Worm (Caenorhabditis elegans) whole organism, early embryonic: ENCODE measurements around the gene pmk-1.

ENCODE experiments used
- B0310.2 ChIP-seq: sonication (generic microtip); optimal IDR thresholded peaks from 2 replicates; lab custom pipeline; 2016; ENCODE audit warnings: mild to moderate bottlenecking, missing genetic modification characterization, missing compliant biosample characterization
- F13C5.2 ChIP-seq: sonication (generic microtip); optimal IDR thresholded peaks from 2 replicates; lab custom pipeline; 2017; ENCODE audit warnings: mild to moderate bottlenecking, missing genetic modification characterization, inconsistent platforms, missing compliant biosample characterization
- aly-1 ChIP-seq: sonication (generic microtip); optimal IDR thresholded peaks from 2 replicates; lab custom pipeline; 2016; ENCODE audit warnings: missing genetic modification characterization, missing compliant biosample characterization
- ama-1 ChIP-seq: fragments of 150-350 bp; optimal IDR thresholded peaks from 2 replicates; lab custom pipeline; 2014
- ceh-13 ChIP-seq: fragments of 200-800 bp; sonication (Bioruptor generic); optimal IDR thresholded peaks from 2 replicates; lab custom pipeline; 2018; ENCODE audit warnings: mild to moderate bottlenecking, missing genetic modification characterization, missing compliant biosample characterization
- ceh-36 ChIP-seq: sonication (generic microtip); optimal IDR thresholded peaks from 2 replicates; lab custom pipeline; 2016; ENCODE audit warnings: missing genetic modification characterization, inconsistent platforms, missing compliant biosample characterization
- ets-7 ChIP-seq: sonication (generic microtip); optimal IDR thresholded peaks from 2 replicates; lab custom pipeline; 2016; ENCODE audit warnings: missing genotype, missing genetic modification characterization, missing compliant biosample characterization
- flt-1 ChIP-seq: fragments of 200-800 bp; sonication (Bioruptor generic); IDR thresholded peaks from 2 replicates; pipeline ENCODE4 v1.3.6; 2022; ENCODE audit warnings: missing genetic modification characterization, missing compliant biosample characterization
- hmbx-1 ChIP-seq: sonication (generic microtip); optimal IDR thresholded peaks from 2 replicates; lab custom pipeline; 2016; ENCODE audit warnings: mild to moderate bottlenecking, missing genetic modification characterization, missing compliant biosample characterization
- hmg-4 ChIP-seq: fragments of 200-800 bp; sonication (Bioruptor generic); optimal IDR thresholded peaks from 2 replicates; lab custom pipeline; 2018; ENCODE audit warnings: mild to moderate bottlenecking, missing genetic modification characterization, missing compliant biosample characterization
- hnd-1 ChIP-seq: sonication (generic microtip); optimal IDR thresholded peaks from 2 replicates; lab custom pipeline; 2016; ENCODE audit warnings: missing genetic modification characterization, missing compliant biosample characterization
- pes-1 ChIP-seq: fragments of 200-800 bp; sonication (Bioruptor generic); IDR thresholded peaks from 2 replicates; pipeline ENCODE4 v1.3.6; 2022; ENCODE audit warnings: missing genetic modification reagents, missing genetic modification characterization, missing compliant biosample characterization
- scrt-1 ChIP-seq: fragments of 200-800 bp; sonication (Bioruptor generic); IDR thresholded peaks from 2 replicates; pipeline ENCODE4 v1.3.6; 2022; ENCODE audit warnings: missing genetic modification characterization, missing compliant biosample characterization
- sea-1 ChIP-seq: fragments of 200-800 bp; sonication (Bioruptor generic); conservative IDR thresholded peaks from 2 replicates; pipeline ENCODE4 v1.3.6; 2022; ENCODE audit warnings: missing genetic modification characterization, missing compliant biosample characterization
- tbx-11 ChIP-seq: fragments of 200-800 bp; sonication (Bioruptor generic); IDR thresholded peaks from 2 replicates; pipeline ENCODE4 v1.3.6; 2022; ENCODE audit warnings: missing genetic modification characterization, missing compliant biosample characterization
- tbx-37 ChIP-seq: fragments of 200-800 bp; sonication (Bioruptor generic); conservative IDR thresholded peaks from 2 replicates; pipeline ENCODE4 v1.3.6; 2022; ENCODE audit warnings: missing genetic modification reagents, missing genetic modification characterization, missing compliant biosample characterization
- tra-4 ChIP-seq: sonication (generic microtip); optimal IDR thresholded peaks from 2 replicates; lab custom pipeline; 2017; ENCODE audit warnings: missing genetic modification characterization, missing compliant biosample characterization

pmk-1 gene

ce11 chrIV:8170264-8170663 is 21.7 kb downstream of the pmk-1 start:
- TF ChIP-seq aly-1 (tag; lab: Kevin White, UChicago): no peak
- no peak for TF ChIP-seq pes-1
- no peak for TF ChIP-seq hmg-4
- TF ChIP-seq tbx-11 (GFP tag; lab: Robert Waterston, UW): no peak
- TF ChIP-seq hmbx-1 (tag; lab: Kevin White, UChicago): no peak
- no peak for TF ChIP-seq B0310.2 (tag; lab: Kevin White, UChicago)
- TF ChIP-seq hnd-1 (tag; lab: Kevin White, UChicago): no peak
- TF ChIP-seq flt-1 (GFP tag; lab: Robert Waterston, UW): no peak
- TF ChIP-seq scrt-1 (GFP tag; lab: Robert Waterston, UW): no peak

ce11 chrIV:8171376-8171775 is 22.8 kb downstream of the pmk-1 start:
- no peak for TF ChIP-seq hmg-4
- TF ChIP-seq tbx-37: no peak
- no peak for TF ChIP-seq pes-1

- no peak for TF ChIP-seq ceh-36 (tag; lab: Kevin White, UChicago)
- TF ChIP-seq ceh-13 (GFP tag; lab: Kevin White, UChicago): no peak
- no peak for TF ChIP-seq hmg-4
- no peak for TF ChIP-seq flt-1 (GFP tag; lab: Robert Waterston, UW)
- TF ChIP-seq sea-1: no peak
- no peak for TF ChIP-seq tbx-37
- no peak for TF ChIP-seq pes-1
- no peak for TF ChIP-seq aly-1 (tag; lab: Kevin White, UChicago)
- TF ChIP-seq scrt-1 (GFP tag; lab: Robert Waterston, UW): no peak
- TF ChIP-seq tra-4 (tag; lab: Kevin White, UChicago): no peak
- no peak for TF ChIP-seq F13C5.2 (tag; lab: Kevin White, UChicago)
Observed at ce11 chrIV:8173610-8174009, 25.0 kb downstream of the pmk-1 start.

ce11 chrIV:8174792-8175191 is 26.2 kb downstream of the pmk-1 start:
- no peak for TF ChIP-seq hmbx-1 (tag; lab: Kevin White, UChicago)
- TF ChIP-seq hnd-1 (tag; lab: Kevin White, UChicago): no peak
- TF ChIP-seq tbx-37: no peak

- TF ChIP-seq scrt-1 (GFP tag; lab: Robert Waterston, UW): no peak
- TF ChIP-seq F13C5.2 (tag; lab: Kevin White, UChicago): no peak
- no peak for TF ChIP-seq tbx-11 (GFP tag; lab: Robert Waterston, UW)
- TF ChIP-seq pes-1: no peak
- TF ChIP-seq flt-1 (GFP tag; lab: Robert Waterston, UW): no peak
- TF ChIP-seq hmg-4: no peak
- no peak for TF ChIP-seq B0310.2 (tag; lab: Kevin White, UChicago)
- TF ChIP-seq hmbx-1 (tag; lab: Kevin White, UChicago): no peak
Observed at ce11 chrIV:8175686-8176532, 27.3 kb downstream of the pmk-1 start, which contains the start of gene pct-1. Gene pct-1, plus strand, starts transcription at chrIV:8176482.

- TF ChIP-seq pes-1: no peak
- no peak for TF ChIP-seq hnd-1 (tag; lab: Kevin White, UChicago)
- no peak for TF ChIP-seq scrt-1 (GFP tag; lab: Robert Waterston, UW)
- TF ChIP-seq ceh-13 (GFP tag; lab: Kevin White, UChicago): no peak
- TF ChIP-seq hmg-4: no peak
- no peak for TF ChIP-seq ceh-36 (tag; lab: Kevin White, UChicago)
- TF ChIP-seq tbx-37: no peak
- TF ChIP-seq flt-1 (GFP tag; lab: Robert Waterston, UW): no peak
- TF ChIP-seq tra-4 (tag; lab: Kevin White, UChicago): no peak
- no peak for TF ChIP-seq ama-1 (lab: Kevin White, UChicago)
- no peak for TF ChIP-seq F13C5.2 (tag; lab: Kevin White, UChicago)
- TF ChIP-seq hmbx-1 (tag; lab: Kevin White, UChicago): no peak
- no peak for TF ChIP-seq ets-7 (tag; lab: Kevin White, UChicago)
- TF ChIP-seq aly-1 (tag; lab: Kevin White, UChicago): no peak
- TF ChIP-seq B0310.2 (tag; lab: Kevin White, UChicago): no peak
- TF ChIP-seq tbx-11 (GFP tag; lab: Robert Waterston, UW): no peak
- no peak for TF ChIP-seq sea-1
Observed at ce11 chrIV:8181404-8181803, 32.8 kb downstream of the pmk-1 start.

- TF ChIP-seq aly-1 (tag; lab: Kevin White, UChicago) (no peak), ama-1 (lab: Kevin White, UChicago) (no peak), hmbx-1 (tag; lab: Kevin White, UChicago) (no peak), ets-7 (tag; lab: Kevin White, UChicago) (no peak), ceh-36 (tag; lab: Kevin White, UChicago) (no peak), F13C5.2 (tag; lab: Kevin White, UChicago) (no peak), pes-1 (no peak), hmg-4 (no peak), scrt-1 (GFP tag; lab: Robert Waterston, UW) (no peak), tbx-37 (no peak), hnd-1 (tag; lab: Kevin White, UChicago) (no peak)
Observed at ce11 chrIV:8182566-8182965, 34.0 kb downstream of the pmk-1 start.

ce11 chrIV:8183313-8183712 is 34.7 kb downstream of the pmk-1 start:
- peak; percentile 15 for TF ChIP-seq F13C5.2 (tag; lab: Kevin White, UChicago)
- peak; percentile 55 for TF ChIP-seq ceh-36 (tag; lab: Kevin White, UChicago)
- peak; percentile 44 for TF ChIP-seq hmg-4
- no peak for TF ChIP-seq ceh-13 (GFP tag; lab: Kevin White, UChicago)
- TF ChIP-seq sea-1: peak; percentile 57
- TF ChIP-seq B0310.2 (tag; lab: Kevin White, UChicago): no peak
